Worm (Caenorhabditis elegans) whole organism, late embryonic: ENCODE results near the gene gcsh-1.

Experiments
- C08G9.2 ChIP-seq: sonication (generic microtip); optimal IDR thresholded peaks from 2 replicates; lab custom pipeline; 2016; ENCODE audit warnings: mild to moderate bottlenecking, missing genetic modification characterization, moderate library complexity, missing compliant biosample characterization
- C38D4.7 ChIP-seq: fragments of 200-800 bp; sonication (Bioruptor generic); optimal IDR thresholded peaks from 2 replicates; lab custom pipeline; 2018; ENCODE audit warnings: mild to moderate bottlenecking, missing genetic modification characterization, moderate library complexity, missing compliant biosample characterization
- K02D7.2 ChIP-seq: sonication (generic microtip); optimal IDR thresholded peaks from 2 replicates; lab custom pipeline; 2017; ENCODE audit warnings: mild to moderate bottlenecking, missing genetic modification characterization, missing compliant biosample characterization
- K09A11.1 ChIP-seq: sonication (generic microtip); optimal IDR thresholded peaks from 2 replicates; lab custom pipeline; 2017; ENCODE audit warnings: antibody characterized with exemption, mild to moderate bottlenecking, missing genetic modification characterization, missing compliant biosample characterization; ENCODE audit not compliant: insufficient read depth
- ahr-1 ChIP-seq: sonication (generic microtip); optimal IDR thresholded peaks from 2 replicates; lab custom pipeline; 2016; ENCODE audit warnings: missing genetic modification characterization, missing compliant biosample characterization
- ceh-14 ChIP-seq: sonication (generic microtip); optimal IDR thresholded peaks from 2 replicates; lab custom pipeline; 2016; ENCODE audit warnings: missing genotype, missing genetic modification characterization, missing compliant biosample characterization
- ceh-19 ChIP-seq: fragments of 200-800 bp; sonication (Bioruptor generic); optimal IDR thresholded peaks from 2 replicates; lab custom pipeline; 2018; ENCODE audit warnings: mild to moderate bottlenecking, missing genetic modification characterization, missing compliant biosample characterization
- ceh-2 ChIP-seq: sonication (generic microtip); optimal IDR thresholded peaks from 2 replicates; lab custom pipeline; 2016; ENCODE audit warnings: missing genotype, missing genetic modification characterization, missing compliant biosample characterization
- ceh-22 ChIP-seq: sonication (generic microtip); optimal IDR thresholded peaks from 2 replicates; lab custom pipeline; 2017; ENCODE audit warnings: missing biosample characterization, missing genetic modification characterization
- ceh-24 ChIP-seq: sonication (generic microtip); optimal IDR thresholded peaks from 2 replicates; lab custom pipeline; 2016; ENCODE audit warnings: mild to moderate bottlenecking, missing genetic modification characterization, missing compliant biosample characterization
- ceh-31 ChIP-seq: sonication (generic microtip); optimal IDR thresholded peaks from 2 replicates; lab custom pipeline; 2016; ENCODE audit warnings: missing genetic modification characterization, missing compliant biosample characterization
- ceh-45 ChIP-seq: fragments of 200-800 bp; sonication (Bioruptor generic); IDR thresholded peaks from 2 replicates; pipeline ENCODE4 v1.3.6; 2022; ENCODE audit warnings: missing genetic modification reagents, missing genetic modification characterization, missing compliant biosample characterization
- che-1 ChIP-seq: sonication (generic microtip); optimal IDR thresholded peaks from 2 replicates; lab custom pipeline; 2016; ENCODE audit warnings: mild to moderate bottlenecking, missing genetic modification characterization, missing compliant biosample characterization
- dmd-4 ChIP-seq: sonication (generic microtip); optimal IDR thresholded peaks from 2 replicates; lab custom pipeline; 2016; ENCODE audit warnings: borderline replicate concordance, missing genetic modification characterization, missing compliant biosample characterization
- elt-2 ChIP-seq: sonication (generic microtip); optimal IDR thresholded peaks from 2 replicates; lab custom pipeline; 2016; ENCODE audit warnings: missing genetic modification reagents, missing genetic modification characterization, missing compliant biosample characterization
- ets-4 ChIP-seq: sonication (generic microtip); optimal IDR thresholded peaks from 2 replicates; lab custom pipeline; 2016; ENCODE audit warnings: missing genetic modification characterization, missing compliant biosample characterization
- fax-1 ChIP-seq: sonication (generic microtip); optimal IDR thresholded peaks from 2 replicates; lab custom pipeline; 2016; ENCODE audit warnings: missing genotype, missing genetic modification characterization, missing compliant biosample characterization
- fkh-10 ChIP-seq: fragments of 150-350 bp; optimal IDR thresholded peaks from 2 replicates; lab custom pipeline; 2014; ENCODE audit warnings: missing biosample characterization, missing genetic modification reagents, missing genetic modification characterization
- hlh-13 ChIP-seq: fragments of 200-800 bp; sonication (Bioruptor generic); optimal IDR thresholded peaks from 2 replicates; lab custom pipeline; 2018; ENCODE audit warnings: mild to moderate bottlenecking, missing genetic modification characterization, missing compliant biosample characterization
- hlh-6 ChIP-seq: sonication (generic microtip); optimal IDR thresholded peaks from 2 replicates; lab custom pipeline; 2016; ENCODE audit warnings: missing genotype, missing genetic modification characterization, missing compliant biosample characterization
- hlh-8 ChIP-seq: sonication (generic microtip); optimal IDR thresholded peaks from 2 replicates; lab custom pipeline; 2016; ENCODE audit warnings: missing genotype, missing genetic modification characterization, missing compliant biosample characterization
- lin-11 ChIP-seq: fragments of 200-800 bp; sonication (Bioruptor generic); optimal IDR thresholded peaks from 2 replicates; lab custom pipeline; 2018; ENCODE audit warnings: mild to moderate bottlenecking, missing genetic modification characterization, missing compliant biosample characterization
- mec-3 ChIP-seq: sonication (generic microtip); optimal IDR thresholded peaks from 2 replicates; lab custom pipeline; 2016; ENCODE audit warnings: borderline replicate concordance, missing genetic modification characterization, missing compliant biosample characterization
- nhr-232 ChIP-seq: sonication (generic microtip); optimal IDR thresholded peaks from 2 replicates; lab custom pipeline; 2016; ENCODE audit warnings: missing genetic modification characterization, missing compliant biosample characterization
- npax-4 ChIP-seq: sonication (generic microtip); optimal IDR thresholded peaks from 2 replicates; lab custom pipeline; 2016; ENCODE audit warnings: missing genetic modification characterization, missing compliant biosample characterization
- odd-2 ChIP-seq: sonication (generic microtip); optimal IDR thresholded peaks from 2 replicates; lab custom pipeline; 2017; ENCODE audit warnings: antibody characterized with exemption, mild to moderate bottlenecking, missing genetic modification characterization, missing compliant biosample characterization
- pat-9 ChIP-seq: fragments of 200-800 bp; sonication (Bioruptor generic); optimal IDR thresholded peaks from 2 replicates; lab custom pipeline; 2018; ENCODE audit warnings: mild to moderate bottlenecking, missing genetic modification characterization, moderate library complexity, missing compliant biosample characterization
- pha-2 ChIP-seq: sonication (generic microtip); optimal IDR thresholded peaks from 2 replicates; lab custom pipeline; 2017; ENCODE audit warnings: mild to moderate bottlenecking, missing genetic modification characterization, missing compliant biosample characterization
- pha-4 ChIP-seq: fragments of 150-350 bp; optimal IDR thresholded peaks from 2 replicates; lab custom pipeline; 2018; ENCODE audit warnings: missing biosample characterization, missing genetic modification reagents, missing genetic modification characterization
- pqm-1 ChIP-seq: sonication (generic microtip); optimal IDR thresholded peaks from 2 replicates; lab custom pipeline; 2016; ENCODE audit warnings: missing genetic modification characterization, missing compliant biosample characterization
- ref-2 ChIP-seq: sonication (generic microtip); optimal IDR thresholded peaks from 2 replicates; lab custom pipeline; 2016; ENCODE audit warnings: missing genetic modification characterization, missing compliant biosample characterization
- sdc-2 ChIP-seq: sonication (generic microtip); optimal IDR thresholded peaks from 2 replicates; lab custom pipeline; 2016; ENCODE audit warnings: missing genotype, missing genetic modification characterization, missing compliant biosample characterization
- tbx-7 ChIP-seq: sonication (generic microtip); optimal IDR thresholded peaks from 2 replicates; lab custom pipeline; 2016; ENCODE audit warnings: missing genotype, missing genetic modification characterization, missing compliant biosample characterization
- ttx-3 ChIP-seq: sonication (generic microtip); optimal IDR thresholded peaks from 2 replicates; lab custom pipeline; 2016; ENCODE audit warnings: missing genetic modification reagents, missing genetic modification characterization, missing compliant biosample characterization
- unc-3 ChIP-seq, 2 experiments: fragments of 200-800 bp in 1 of 2; sonication (Bioruptor generic) in 1 of 2; sonication (generic microtip) in 1 of 2; conservative IDR thresholded peaks in 1 of 2; optimal IDR thresholded peaks in 1 of 2; 2 replicates each; pipeline versions ENCODE4 v1.3.6 to Lab custom; 2016 to 2022; ENCODE audit warnings: missing compliant biosample characterization in 2 of 2, missing genetic modification characterization in 2 of 2, missing genetic modification reagents in 1 of 2
- unc-42 ChIP-seq: sonication (generic microtip); optimal IDR thresholded peaks from 2 replicates; lab custom pipeline; 2016; ENCODE audit warnings: missing genotype, missing genetic modification characterization, missing compliant biosample characterization
- unc-55 ChIP-seq: sonication (generic microtip); optimal IDR thresholded peaks from 2 replicates; lab custom pipeline; 2017; ENCODE audit warnings: missing biosample characterization, missing genetic modification reagents, missing genetic modification characterization
- unc-86 ChIP-seq: sonication (generic microtip); optimal IDR thresholded peaks from 2 replicates; lab custom pipeline; 2016; ENCODE audit warnings: missing genetic modification characterization, missing compliant biosample characterization
- ztf-16 ChIP-seq: sonication (generic microtip); optimal IDR thresholded peaks from 2 replicates; lab custom pipeline; 2017; ENCODE audit warnings: missing genetic modification characterization, missing compliant biosample characterization

Gene gcsh-1

ce11 chrX:14560297-14560680 is 45.4 kb upstream of the gcsh-1 start (continued):
- TF ChIP-seq ceh-31 (tag; lab: Kevin White, UChicago) (peak; percentile 87), unc-86 (tag; lab: Kevin White, UChicago) (no peak), C38D4.7 (GFP tag; lab: Kevin White, UChicago) (no peak), odd-2 (tag; lab: Kevin White, UChicago) (no peak), hlh-13 (GFP tag; lab: Kevin White, UChicago) (no peak), ceh-45 (GFP tag; lab: Robert Waterston, UW) (no peak), ceh-2 (tag; lab: Kevin White, UChicago) (peak; percentile 74), che-1 (tag; lab: Kevin White, UChicago) (no peak), pqm-1 (peak; percentile 60), sdc-2 (peak; percentile 61), unc-3 (GFP tag; conservative IDR thresholded peaks at IDR 0.05; lab: Robert Waterston, UW) (no peak), unc-3 (tag; optimal IDR thresholded peaks at IDR 0.05; lab: Kevin White, UChicago) (no peak), fkh-10 (GFP tag; lab: Kevin White, UChicago) (no peak), fax-1 (no peak), ahr-1 (no peak), ceh-14 (tag; lab: Kevin White, UChicago) (peak; percentile 74), ceh-24 (tag; lab: Kevin White, UChicago) (no peak), K09A11.1 (tag; lab: Kevin White, UChicago) (peak; percentile 53), hlh-6 (tag; lab: Kevin White, UChicago) (no peak), pha-2 (peak; percentile 62), ets-4 (peak; percentile 90), ztf-16 (tag; lab: Kevin White, UChicago) (peak; percentile 58), nhr-232 (tag; lab: Kevin White, UChicago) (no peak), C08G9.2 (tag; lab: Kevin White, UChicago) (no peak), elt-2 (peak; percentile 43), ref-2 (tag; lab: Kevin White, UChicago) (peak; percentile 86), pha-4 (tag; lab: Kevin White, UChicago) (no peak), ceh-19 (GFP tag; lab: Kevin White, UChicago) (peak; percentile 66), npax-4 (tag; lab: Kevin White, UChicago) (no peak), hlh-8 (tag; lab: Kevin White, UChicago) (no peak), ceh-22 (no peak), dmd-4 (tag; lab: Kevin White, UChicago) (peak; percentile 53), tbx-7 (tag; lab: Kevin White, UChicago) (no peak), K02D7.2 (tag; lab: Kevin White, UChicago) (no peak), lin-11 (tag; lab: Kevin White, UChicago) (no peak), mec-3 (tag; lab: Kevin White, UChicago) (no peak), unc-55 (GFP tag; lab: Kevin White, UChicago) (peak; percentile 88), ttx-3 (tag; lab: Kevin White, UChicago) (no peak)
- TF ChIP-seq, all 69 proteins: peak for 29

ce11 chrX:14559519-14560296 is 44.8 kb upstream of the gcsh-1 start:
- TF ChIP-seq pat-9 (tag; lab: Kevin White, UChicago) (no peak), K02D7.2 (tag; lab: Kevin White, UChicago) (no peak), unc-3 (GFP tag; conservative IDR thresholded peaks at IDR 0.05; lab: Robert Waterston, UW) (no peak), unc-3 (tag; optimal IDR thresholded peaks at IDR 0.05; lab: Kevin White, UChicago) (peak; percentile 49), unc-42 (peak; percentile 75)
- TF ChIP-seq, all 69 proteins: peak for 2
